Worm (Caenorhabditis elegans): Measurements from ENCODE around the gene fut-2.

fut-2 gene

DNA sequence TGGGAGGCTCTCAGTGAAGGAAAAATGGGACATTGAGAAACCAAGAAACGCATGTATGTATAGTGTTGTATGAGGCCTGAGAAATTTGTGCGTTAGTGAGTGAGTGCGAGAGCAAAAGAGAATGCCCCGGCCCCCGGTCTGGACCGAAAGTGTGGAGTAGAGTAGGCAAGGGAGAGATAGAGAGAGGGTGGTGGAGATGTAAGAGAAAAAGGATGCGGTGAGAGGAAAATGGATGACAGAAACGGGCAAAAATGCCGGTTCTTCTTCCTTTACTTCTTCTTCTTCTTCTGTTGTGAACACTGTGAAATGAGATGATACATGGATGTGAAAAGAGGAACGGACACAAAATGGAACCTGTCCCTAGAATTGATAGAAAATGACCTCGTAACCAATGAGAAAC is 37.4 kb downstream of the fut-2 start:
- TF ChIP-seq lsy-2 (tag; optimal IDR thresholded peaks at IDR 0.05) (peak in 1 of 2 experiments; percentile 12), C34F6.9 (tag; optimal IDR thresholded peaks at IDR 0.05) (peak; percentile 30), unc-55 (GFP tag; optimal IDR thresholded peaks at IDR 0.05) (peak; percentile 7), mbf-1 (tag; optimal IDR thresholded peaks at IDR 0.05) (no peak), nhr-12 (tag; optimal IDR thresholded peaks at IDR 0.05) (no peak), F13H6.1 (tag; optimal IDR thresholded peaks at IDR 0.05) (peak; percentile 30), nhr-129 (tag; optimal IDR thresholded peaks at IDR 0.05) (peak; percentile 29), fos-1 (tag; optimal IDR thresholded peaks at IDR 0.05) (peak; percentile 5), crh-2 (tag; optimal IDR thresholded peaks at IDR 0.05) (peak; percentile 16)

DNA sequence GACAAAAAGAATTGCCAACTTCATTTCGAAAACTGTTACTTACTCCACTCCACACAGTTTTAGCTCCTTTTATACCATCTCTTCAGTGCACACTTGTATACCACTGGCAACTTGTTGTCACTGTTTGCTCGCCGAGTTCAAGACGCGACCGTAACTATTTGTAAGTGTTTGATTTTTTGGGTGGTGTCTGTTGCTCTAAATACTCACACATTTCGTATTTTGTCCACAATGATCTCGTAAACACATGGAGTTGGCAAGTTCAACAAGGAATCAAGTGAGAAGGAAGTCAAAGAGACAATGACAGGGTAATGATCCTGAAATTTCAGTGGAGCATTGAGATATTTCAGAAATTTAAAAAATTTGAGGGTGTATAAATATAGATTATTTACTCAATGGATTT is 42.7 kb downstream of the fut-2 start, which contains the start of gene hpo-26:
TSS of gene hpo-26 (minus strand) at position 31 of the 400 bp plus-strand sequence.
- TF ChIP-seq nhr-129 (tag; optimal IDR thresholded peaks at IDR 0.05) (peak; percentile 39), sma-9 (GFP tag; optimal IDR thresholded peaks at IDR 0.05) (peak; percentile 22), sma-9 (tag; optimal IDR thresholded peaks at IDR 0.05) (no peak), mbf-1 (tag; optimal IDR thresholded peaks at IDR 0.05) (no peak), nhr-23 (tag; optimal IDR thresholded peaks at IDR 0.05) (no peak), gmeb-1 (tag; optimal IDR thresholded peaks at IDR 0.05) (no peak), mab-5 (tag; optimal IDR thresholded peaks at IDR 0.05) (no peak), nhr-12 (tag; optimal IDR thresholded peaks at IDR 0.05) (no peak), sma-3 (GFP tag; optimal IDR thresholded peaks at IDR 0.05) (no peak), nhr-6 (tag; optimal IDR thresholded peaks at IDR 0.05) (no peak), F13H6.1 (tag; optimal IDR thresholded peaks at IDR 0.05) (peak; percentile 70), peb-1 (tag; optimal IDR thresholded peaks at IDR 0.05) (no peak), lin-11 (tag; optimal IDR thresholded peaks at IDR 0.05) (no peak), nhr-21 (tag; optimal IDR thresholded peaks at IDR 0.05) (no peak), mdl-1 (tag; optimal IDR thresholded peaks at IDR 0.05) (no peak)

DNA sequence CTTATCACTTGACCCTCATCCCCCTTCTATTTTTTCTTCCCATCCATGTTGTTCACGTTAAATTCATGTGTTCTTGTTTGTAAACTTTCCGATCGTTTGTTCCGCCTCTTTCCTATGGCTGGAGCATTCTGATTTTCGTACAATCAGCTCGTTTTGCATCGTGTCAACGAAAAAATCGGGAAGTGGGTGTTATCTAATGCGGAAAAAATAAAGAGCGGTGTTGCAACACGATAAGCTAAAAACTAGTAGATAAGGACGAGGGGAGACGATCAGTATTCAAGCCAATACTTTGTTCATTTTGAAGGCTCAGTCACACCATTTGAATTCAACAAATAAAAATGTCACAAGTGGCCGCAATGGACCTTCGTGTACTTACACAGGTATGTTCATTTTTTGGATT is 50.9 kb downstream of the fut-2 start, which contains the start of gene acs-1:
TSS of gene acs-1 (plus strand) at position 233 of the 400 bp plus-strand sequence.
- TF ChIP-seq skn-1 (tag; optimal IDR thresholded peaks at IDR 0.05) (no peak), egl-27 (tag; optimal IDR thresholded peaks at IDR 0.05) (peak; percentile 19), lsy-2 (tag; optimal IDR thresholded peaks at IDR 0.05) (no peak), alr-1 (tag; optimal IDR thresholded peaks at IDR 0.05) (no peak), unc-55 (GFP tag; optimal IDR thresholded peaks at IDR 0.05) (no peak), nhr-11 (tag; optimal IDR thresholded peaks at IDR 0.05) (no peak), fos-1 (tag; optimal IDR thresholded peaks at IDR 0.05) (peak; percentile 82), unc-62 (GFP tag; optimal IDR thresholded peaks at IDR 0.05) (no peak), ztf-4 (tag; optimal IDR thresholded peaks at IDR 0.05) (no peak), crh-2 (tag; optimal IDR thresholded peaks at IDR 0.05) (no peak), sma-3 (GFP tag; optimal IDR thresholded peaks at IDR 0.05) (no peak), F13H6.1 (tag; optimal IDR thresholded peaks at IDR 0.05) (no peak), dmd-4 (tag; optimal IDR thresholded peaks at IDR 0.05) (no peak), ceh-16 (tag; optimal IDR thresholded peaks at IDR 0.05) (no peak), nhr-237 (tag; optimal IDR thresholded peaks at IDR 0.05) (no peak)

All from whole organism, L2 larva.